Worm (Caenorhabditis elegans): ENCODE results near the gene piga-1.

DNA sequence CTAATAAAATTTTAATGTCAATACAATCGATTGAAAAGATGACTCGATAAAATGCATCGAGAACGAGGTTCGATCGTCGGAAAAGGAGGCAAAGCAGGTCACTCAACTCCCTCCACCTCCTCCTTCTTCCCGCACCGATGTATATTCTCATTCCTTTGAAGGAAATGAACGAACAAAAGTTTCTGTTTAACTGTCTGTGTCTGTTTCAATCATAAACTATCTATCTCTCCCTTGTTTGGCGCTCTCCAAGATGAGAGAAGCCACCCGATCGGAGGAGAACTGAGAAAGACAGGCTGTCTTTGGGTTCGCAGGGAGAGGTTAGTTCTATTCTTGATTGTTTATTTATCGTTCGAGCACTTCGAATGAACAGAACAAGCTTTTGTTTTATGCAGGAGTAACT is 20.4 kb downstream of the piga-1 start, which contains the start of gene D2085.7:
- TF ChIP-seq ceh-58 (GFP tag; IDR thresholded peaks at IDR 0.05) (no peak), nfya-1 (tag; optimal IDR thresholded peaks at IDR 0.05; ENCODE audit: borderline replicate concordance, insufficient read depth) (no peak)
